Worm (Caenorhabditis elegans) whole organism, late embryonic: ENCODE data around the gene clec-26.

Source experiments
- K02D7.2 ChIP-seq: sonication (generic microtip); optimal IDR thresholded peaks from 2 replicates; lab custom pipeline; 2017; ENCODE audit warnings: mild to moderate bottlenecking, missing genetic modification characterization, missing compliant biosample characterization
- T23F11.4 ChIP-seq: fragments of 200-800 bp; sonication (Bioruptor generic); optimal IDR thresholded peaks from 2 replicates; lab custom pipeline; 2018; ENCODE audit warnings: mild to moderate bottlenecking, missing genetic modification characterization, missing compliant biosample characterization
- ahr-1 ChIP-seq: sonication (generic microtip); optimal IDR thresholded peaks from 2 replicates; lab custom pipeline; 2016; ENCODE audit warnings: missing genetic modification characterization, missing compliant biosample characterization
- ama-1 ChIP-seq: fragments of 150-350 bp; optimal IDR thresholded peaks from 2 replicates; lab custom pipeline; 2014
- ceh-14 ChIP-seq: sonication (generic microtip); optimal IDR thresholded peaks from 2 replicates; lab custom pipeline; 2016; ENCODE audit warnings: missing genotype, missing genetic modification characterization, missing compliant biosample characterization
- ceh-19 ChIP-seq: fragments of 200-800 bp; sonication (Bioruptor generic); optimal IDR thresholded peaks from 2 replicates; lab custom pipeline; 2018; ENCODE audit warnings: mild to moderate bottlenecking, missing genetic modification characterization, missing compliant biosample characterization
- ceh-2 ChIP-seq: sonication (generic microtip); optimal IDR thresholded peaks from 2 replicates; lab custom pipeline; 2016; ENCODE audit warnings: missing genotype, missing genetic modification characterization, missing compliant biosample characterization
- ceh-22 ChIP-seq: sonication (generic microtip); optimal IDR thresholded peaks from 2 replicates; lab custom pipeline; 2017; ENCODE audit warnings: missing biosample characterization, missing genetic modification characterization
- ceh-30 ChIP-seq: fragments of 150-350 bp; optimal IDR thresholded peaks from 2 replicates; lab custom pipeline; 2014; ENCODE audit warnings: missing biosample characterization, missing genetic modification characterization
- ceh-34 ChIP-seq: sonication (generic microtip); optimal IDR thresholded peaks from 2 replicates; lab custom pipeline; 2016; ENCODE audit warnings: mild to moderate bottlenecking, missing genetic modification characterization, missing compliant biosample characterization
- ceh-45 ChIP-seq: fragments of 200-800 bp; sonication (Bioruptor generic); IDR thresholded peaks from 2 replicates; pipeline ENCODE4 v1.3.6; 2022; ENCODE audit warnings: missing genetic modification reagents, missing genetic modification characterization, missing compliant biosample characterization
- ceh-48 ChIP-seq: sonication (generic microtip); optimal IDR thresholded peaks from 2 replicates; lab custom pipeline; 2016; ENCODE audit warnings: missing genetic modification characterization, inconsistent platforms, missing compliant biosample characterization
- ceh-9 ChIP-seq: sonication (generic microtip); optimal IDR thresholded peaks from 2 replicates; lab custom pipeline; 2016; ENCODE audit warnings: mild to moderate bottlenecking, missing genetic modification characterization, inconsistent platforms, missing compliant biosample characterization
- che-1 ChIP-seq: sonication (generic microtip); optimal IDR thresholded peaks from 2 replicates; lab custom pipeline; 2016; ENCODE audit warnings: mild to moderate bottlenecking, missing genetic modification characterization, missing compliant biosample characterization
- dmd-4 ChIP-seq: sonication (generic microtip); optimal IDR thresholded peaks from 2 replicates; lab custom pipeline; 2016; ENCODE audit warnings: borderline replicate concordance, missing genetic modification characterization, missing compliant biosample characterization
- elt-2 ChIP-seq: sonication (generic microtip); optimal IDR thresholded peaks from 2 replicates; lab custom pipeline; 2016; ENCODE audit warnings: missing genetic modification reagents, missing genetic modification characterization, missing compliant biosample characterization
- ets-4 ChIP-seq: sonication (generic microtip); optimal IDR thresholded peaks from 2 replicates; lab custom pipeline; 2016; ENCODE audit warnings: missing genetic modification characterization, missing compliant biosample characterization
- eyg-1 ChIP-seq: sonication (generic microtip); optimal IDR thresholded peaks from 2 replicates; lab custom pipeline; 2016; ENCODE audit warnings: missing genotype, missing genetic modification characterization, missing compliant biosample characterization
- fax-1 ChIP-seq: sonication (generic microtip); optimal IDR thresholded peaks from 2 replicates; lab custom pipeline; 2016; ENCODE audit warnings: missing genotype, missing genetic modification characterization, missing compliant biosample characterization
- gmeb-2 ChIP-seq: sonication (generic microtip); optimal IDR thresholded peaks from 2 replicates; lab custom pipeline; 2016; ENCODE audit warnings: missing genetic modification characterization, inconsistent platforms, missing compliant biosample characterization
- hlh-13 ChIP-seq: fragments of 200-800 bp; sonication (Bioruptor generic); optimal IDR thresholded peaks from 2 replicates; lab custom pipeline; 2018; ENCODE audit warnings: mild to moderate bottlenecking, missing genetic modification characterization, missing compliant biosample characterization
- hlh-30 ChIP-seq: sonication (generic microtip); optimal IDR thresholded peaks from 2 replicates; lab custom pipeline; 2017; ENCODE audit warnings: antibody characterized with exemption, missing genetic modification characterization, missing compliant biosample characterization; ENCODE audit not compliant: insufficient read depth
- hlh-8 ChIP-seq: sonication (generic microtip); optimal IDR thresholded peaks from 2 replicates; lab custom pipeline; 2016; ENCODE audit warnings: missing genotype, missing genetic modification characterization, missing compliant biosample characterization
- lim-6 ChIP-seq: sonication (generic microtip); optimal IDR thresholded peaks from 2 replicates; lab custom pipeline; 2016; ENCODE audit warnings: missing genetic modification characterization, missing compliant biosample characterization
- mec-3 ChIP-seq: sonication (generic microtip); optimal IDR thresholded peaks from 2 replicates; lab custom pipeline; 2016; ENCODE audit warnings: borderline replicate concordance, missing genetic modification characterization, missing compliant biosample characterization
- odd-2 ChIP-seq: sonication (generic microtip); optimal IDR thresholded peaks from 2 replicates; lab custom pipeline; 2017; ENCODE audit warnings: antibody characterized with exemption, mild to moderate bottlenecking, missing genetic modification characterization, missing compliant biosample characterization
- pat-9 ChIP-seq: fragments of 200-800 bp; sonication (Bioruptor generic); optimal IDR thresholded peaks from 2 replicates; lab custom pipeline; 2018; ENCODE audit warnings: mild to moderate bottlenecking, missing genetic modification characterization, moderate library complexity, missing compliant biosample characterization
- pha-4 ChIP-seq: fragments of 150-350 bp; optimal IDR thresholded peaks from 2 replicates; lab custom pipeline; 2018; ENCODE audit warnings: missing biosample characterization, missing genetic modification reagents, missing genetic modification characterization
- pqm-1 ChIP-seq: sonication (generic microtip); optimal IDR thresholded peaks from 2 replicates; lab custom pipeline; 2016; ENCODE audit warnings: missing genetic modification characterization, missing compliant biosample characterization
- pros-1 ChIP-seq: fragments of 150-350 bp; optimal IDR thresholded peaks from 2 replicates; lab custom pipeline; 2014; ENCODE audit warnings: missing biosample characterization, missing genetic modification reagents, missing genetic modification characterization
- ref-2 ChIP-seq: sonication (generic microtip); optimal IDR thresholded peaks from 2 replicates; lab custom pipeline; 2016; ENCODE audit warnings: missing genetic modification characterization, missing compliant biosample characterization
- rnt-1 ChIP-seq: sonication (generic microtip); optimal IDR thresholded peaks from 2 replicates; lab custom pipeline; 2016; ENCODE audit warnings: missing genetic modification characterization, missing compliant biosample characterization
- tbx-2 ChIP-seq: sonication (generic microtip); optimal IDR thresholded peaks from 2 replicates; lab custom pipeline; 2016; ENCODE audit warnings: missing genetic modification characterization, missing compliant biosample characterization
- tbx-7 ChIP-seq: sonication (generic microtip); optimal IDR thresholded peaks from 2 replicates; lab custom pipeline; 2016; ENCODE audit warnings: missing genotype, missing genetic modification characterization, missing compliant biosample characterization
- unc-3 ChIP-seq, 2 experiments: fragments of 200-800 bp in 1 of 2; sonication (Bioruptor generic) in 1 of 2; sonication (generic microtip) in 1 of 2; conservative IDR thresholded peaks in 1 of 2; optimal IDR thresholded peaks in 1 of 2; 2 replicates each; pipeline versions ENCODE4 v1.3.6 to Lab custom; 2016 to 2022; ENCODE audit warnings: missing compliant biosample characterization in 2 of 2, missing genetic modification characterization in 2 of 2, missing genetic modification reagents in 1 of 2
- unc-86 ChIP-seq: sonication (generic microtip); optimal IDR thresholded peaks from 2 replicates; lab custom pipeline; 2016; ENCODE audit warnings: missing genetic modification characterization, missing compliant biosample characterization
- ztf-16 ChIP-seq: sonication (generic microtip); optimal IDR thresholded peaks from 2 replicates; lab custom pipeline; 2017; ENCODE audit warnings: missing genetic modification characterization, missing compliant biosample characterization

Gene clec-26

DNA sequence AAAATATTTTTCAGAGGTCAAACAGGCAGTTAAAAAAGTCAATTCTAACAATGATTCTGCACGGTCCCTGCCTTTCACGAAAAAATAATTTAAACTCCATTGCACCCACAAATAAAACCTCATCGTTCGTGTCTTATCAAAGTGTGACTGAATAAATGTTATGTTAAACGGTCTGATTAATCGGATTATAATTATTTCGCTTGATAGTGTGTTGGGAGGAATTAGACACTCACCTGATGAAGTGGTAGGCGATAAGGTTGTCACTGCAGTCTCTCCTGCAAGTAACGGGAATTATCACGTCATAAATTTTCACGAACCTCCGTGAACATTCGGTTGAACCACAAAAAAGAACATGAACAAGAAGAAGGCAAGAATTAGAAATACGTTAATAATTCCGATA is 8.1 kb upstream of the clec-26 start:
- TF ChIP-seq ceh-48 (tag; lab: Kevin White, UChicago): no peak
- TF ChIP-seq rnt-1 (tag; lab: Kevin White, UChicago): no peak
- no peak for TF ChIP-seq hlh-8 (tag; lab: Kevin White, UChicago)
- no peak for TF ChIP-seq fax-1 (tag; lab: Kevin White, UChicago)
- TF ChIP-seq K02D7.2 (tag; lab: Kevin White, UChicago): no peak
- TF ChIP-seq ceh-9 (tag; lab: Kevin White, UChicago): no peak

DNA sequence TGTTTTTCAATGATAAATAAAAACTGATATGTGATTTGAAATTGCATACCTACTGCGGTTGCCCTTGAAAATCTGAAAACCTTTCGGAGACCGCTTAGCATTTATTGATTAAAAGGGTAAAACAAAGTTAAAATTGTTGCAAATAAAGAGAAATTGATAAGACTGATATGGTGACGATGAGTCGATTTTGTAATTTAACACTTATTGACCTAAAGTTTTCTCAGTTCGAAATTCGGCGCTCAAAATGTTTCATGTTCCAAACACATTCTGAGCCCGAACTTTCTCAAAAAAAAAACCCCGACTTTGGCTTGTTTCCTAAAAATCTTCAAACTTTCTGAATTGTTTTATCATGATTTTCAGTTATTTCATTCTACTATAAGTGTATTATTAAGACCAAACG is 7.5 kb upstream of the clec-26 start, which contains the start of gene clec-40:
clec-40 (minus strand) TSS at position 101 of the 400 bp plus-strand sequence.
- TF ChIP-seq tbx-7 (no peak), elt-2 (tag; lab: Kevin White, UChicago) (no peak), eyg-1 (no peak), ceh-2 (tag; lab: Kevin White, UChicago) (no peak), ceh-45 (GFP tag; lab: Robert Waterston, UW) (no peak), ceh-22 (tag; lab: Kevin White, UChicago) (no peak), tbx-2 (tag; lab: Kevin White, UChicago) (no peak), ets-4 (no peak), K02D7.2 (tag; lab: Kevin White, UChicago) (no peak), ref-2 (tag; lab: Kevin White, UChicago) (no peak), ceh-9 (tag; lab: Kevin White, UChicago) (no peak), fax-1 (tag; lab: Kevin White, UChicago) (no peak), unc-86 (tag; lab: Kevin White, UChicago) (no peak), unc-3 (GFP tag; conservative IDR thresholded peaks at IDR 0.05; lab: Robert Waterston, UW) (no peak), unc-3 (tag; optimal IDR thresholded peaks at IDR 0.05; lab: Kevin White, UChicago) (no peak), ama-1 (no peak)
- TF ChIP-seq, all 69 proteins: peak for 0

DNA sequence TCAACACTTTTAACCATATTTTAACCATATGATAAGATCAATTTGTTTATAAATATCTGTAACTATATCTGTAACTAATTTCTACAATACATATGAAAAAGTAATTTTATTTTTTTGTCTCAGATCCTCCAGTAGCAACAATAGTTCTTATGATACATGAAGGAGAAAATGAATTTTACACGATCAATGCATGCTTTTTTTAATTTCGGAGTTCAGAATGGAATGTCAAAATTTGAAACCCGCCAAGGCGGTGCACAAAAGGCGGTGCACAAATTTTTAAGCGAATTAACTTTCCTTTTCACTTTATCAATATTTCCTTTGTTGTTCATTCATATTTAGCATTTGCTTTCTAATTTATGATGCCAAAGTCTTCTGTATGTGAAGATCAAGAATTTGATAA is 5.5 kb upstream of the clec-26 start, which contains the start of gene clec-25:
clec-25 (plus strand) TSS at position 301 of the 400 bp plus-strand sequence.
- TF ChIP-seq hlh-13 (GFP tag; lab: Kevin White, UChicago) (no peak), hlh-30 (tag; lab: Kevin White, UChicago) (no peak), ahr-1 (tag; lab: Kevin White, UChicago) (no peak), T23F11.4 (GFP tag; lab: Kevin White, UChicago) (no peak), ceh-34 (tag; lab: Kevin White, UChicago) (no peak), ztf-16 (tag; lab: Kevin White, UChicago) (no peak), pqm-1 (tag; lab: Kevin White, UChicago) (no peak), gmeb-2 (tag; lab: Kevin White, UChicago) (no peak), odd-2 (tag; lab: Kevin White, UChicago) (no peak), K02D7.2 (tag; lab: Kevin White, UChicago) (no peak), mec-3 (no peak), pat-9 (no peak), ceh-14 (tag; lab: Kevin White, UChicago) (no peak), lim-6 (tag; lab: Kevin White, UChicago) (no peak)

DNA sequence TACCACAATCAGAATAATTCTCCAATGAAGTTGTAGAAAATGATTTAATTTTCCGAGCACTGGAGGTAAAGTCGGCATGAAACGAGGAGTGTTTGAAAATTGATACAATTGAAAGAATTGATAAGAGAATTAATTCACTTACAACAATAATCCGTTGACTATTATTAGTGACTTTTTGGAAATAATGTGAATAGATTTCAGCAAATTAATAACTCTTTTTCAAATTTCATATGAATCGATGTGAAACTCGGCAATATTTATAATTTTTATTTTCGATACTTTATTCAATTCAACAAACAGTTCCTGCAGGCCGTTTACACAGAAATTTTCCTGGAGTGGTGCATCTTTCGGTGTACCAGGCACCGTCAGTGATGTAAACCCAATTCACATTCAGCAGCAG is 3.6 kb downstream of the clec-26 start, which contains the start of gene clec-37:
clec-37 (minus strand) TSS at position 101 of the 400 bp plus-strand sequence.
- TF ChIP-seq ets-4 (no peak), dmd-4 (tag; lab: Kevin White, UChicago) (no peak), mec-3 (no peak), ceh-2 (tag; lab: Kevin White, UChicago) (no peak)

ce11 chrV:16853956-16854683 is 5.7 kb downstream of the clec-26 start, which contains the start of the genes clec-35 and clec-27:
Gene clec-35 (minus strand): TSS chrV:16854056.
Gene clec-27 (plus strand): TSS chrV:16854633.
- TF ChIP-seq ceh-14 (tag; lab: Kevin White, UChicago) (no peak), ceh-30 (tag; lab: Kevin White, UChicago) (no peak), dmd-4 (tag; lab: Kevin White, UChicago) (no peak), ceh-19 (GFP tag; lab: Kevin White, UChicago) (no peak), unc-3 (GFP tag; conservative IDR thresholded peaks at IDR 0.05; lab: Robert Waterston, UW) (no peak), unc-3 (tag; optimal IDR thresholded peaks at IDR 0.05; lab: Kevin White, UChicago) (no peak), pros-1 (tag; lab: Kevin White, UChicago) (no peak), pha-4 (no peak), ama-1 (no peak), che-1 (tag; lab: Kevin White, UChicago) (no peak), unc-86 (tag; lab: Kevin White, UChicago) (no peak)
- TF ChIP-seq, all 69 proteins: peak for 0
